Worm (Caenorhabditis elegans): ENCODE results near the gene set-19.

DNA sequence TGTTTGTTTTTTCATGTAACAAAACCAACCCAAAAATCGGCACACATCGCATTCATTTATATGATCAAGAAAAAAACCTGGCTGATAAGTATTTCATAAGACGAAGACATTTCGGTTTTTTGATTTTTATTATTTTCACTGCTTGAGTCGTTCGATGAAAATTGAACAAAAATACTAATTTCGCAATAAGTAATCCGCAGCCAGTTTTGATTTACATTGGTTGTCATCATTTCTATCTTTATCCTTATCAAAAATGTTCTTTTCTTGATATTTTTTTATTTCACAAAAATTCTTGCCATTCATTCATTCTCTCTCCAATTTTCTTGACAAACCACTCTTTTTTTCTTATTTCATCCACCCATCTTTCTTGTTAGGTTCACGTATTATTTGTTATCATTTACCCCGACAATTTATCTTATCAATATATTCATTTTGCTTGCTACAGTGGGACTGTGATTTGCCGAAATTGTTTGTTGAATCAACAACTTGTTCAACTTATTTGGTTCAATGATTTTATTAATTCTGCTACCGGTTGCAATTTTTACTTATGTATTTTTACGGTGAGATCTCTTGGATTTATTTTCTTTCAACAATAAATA, 34.2 kb upstream of the set-19 start, which contains the start of gene cyp-43A1:
- TF ChIP-seq dao-5 (tag; optimal IDR thresholded peaks at IDR 0.05) (no peak), him-1 (tag; optimal IDR thresholded peaks at IDR 0.05) (no peak), W03F9.2 (tag; optimal IDR thresholded peaks at IDR 0.05) (no peak)
